Worm (Caenorhabditis elegans): Measurements from ENCODE around the gene F19C6.3.

F19C6.3 gene

ce11 chrX:9981259-9981658, 27.3 kb downstream of the F19C6.3 start:
- no peak for TF ChIP-seq ceh-36 (tag; optimal IDR thresholded peaks at IDR 0.05)
- TF ChIP-seq ceh-13 (GFP tag; optimal IDR thresholded peaks at IDR 0.05): no peak
- TF ChIP-seq B0310.2 (tag; optimal IDR thresholded peaks at IDR 0.05): no peak
- no peak for TF ChIP-seq flt-1 (GFP tag; IDR thresholded peaks at IDR 0.05)
- no peak for TF ChIP-seq hmbx-1 (tag; optimal IDR thresholded peaks at IDR 0.05)
- no peak for TF ChIP-seq tbx-37 (GFP tag; conservative IDR thresholded peaks at IDR 0.05)
- TF ChIP-seq tbx-11 (GFP tag; IDR thresholded peaks at IDR 0.05): no peak
- no peak for TF ChIP-seq scrt-1 (GFP tag; IDR thresholded peaks at IDR 0.05)
- TF ChIP-seq aly-1 (tag; optimal IDR thresholded peaks at IDR 0.05): no peak
- no peak for TF ChIP-seq pes-1 (GFP tag; IDR thresholded peaks at IDR 0.05)
- no peak for TF ChIP-seq hnd-1 (tag; optimal IDR thresholded peaks at IDR 0.05)
- no peak for TF ChIP-seq tra-4 (tag; optimal IDR thresholded peaks at IDR 0.05)
- no peak for TF ChIP-seq ets-7 (tag; optimal IDR thresholded peaks at IDR 0.05)
- no peak for TF ChIP-seq sea-1 (GFP tag; conservative IDR thresholded peaks at IDR 0.05)
- no peak for TF ChIP-seq F13C5.2 (tag; optimal IDR thresholded peaks at IDR 0.05)
- TF ChIP-seq hmg-4 (GFP tag; optimal IDR thresholded peaks at IDR 0.05): no peak
- no peak for TF ChIP-seq ama-1 (optimal IDR thresholded peaks at IDR 0.05)

ce11 chrX:9976206-9976605, 32.4 kb downstream of the F19C6.3 start, which contains the start of gene mgl-1:
TSS of gene mgl-1 (minus strand) at chrX:9976306.
- no peak for TF ChIP-seq hmg-4 (GFP tag; optimal IDR thresholded peaks at IDR 0.05)

- TF ChIP-seq hmg-4 (GFP tag; optimal IDR thresholded peaks at IDR 0.05): no peak
- no peak for TF ChIP-seq ama-1 (optimal IDR thresholded peaks at IDR 0.05)
These were observed 43.3 kb downstream of the F19C6.3 start, which contains the start of gene pssy-1 for ce11 chrX:9965275-9965674. TSS of gene pssy-1 (plus strand) at chrX:9965592.

- TF ChIP-seq hnd-1 (tag; optimal IDR thresholded peaks at IDR 0.05) (no peak), aly-1 (tag; optimal IDR thresholded peaks at IDR 0.05) (no peak), tbx-37 (GFP tag; conservative IDR thresholded peaks at IDR 0.05) (no peak), ceh-36 (tag; optimal IDR thresholded peaks at IDR 0.05) (no peak)
These were observed 46.0 kb downstream of the F19C6.3 start for ce11 chrX:9962535-9962934.

- TF ChIP-seq tra-4 (tag; optimal IDR thresholded peaks at IDR 0.05): no peak
- TF ChIP-seq tbx-37 (GFP tag; conservative IDR thresholded peaks at IDR 0.05): no peak
- TF ChIP-seq hmbx-1 (tag; optimal IDR thresholded peaks at IDR 0.05): no peak
- peak; percentile 44; the same call in 1 of the 2 replicates for TF ChIP-seq flt-1 (GFP tag; IDR thresholded peaks at IDR 0.05)
- no peak for TF ChIP-seq pes-1 (GFP tag; IDR thresholded peaks at IDR 0.05)
- peak; percentile 93 for TF ChIP-seq F13C5.2 (tag; optimal IDR thresholded peaks at IDR 0.05)
- peak; percentile 52; the same call in 1 of the 2 replicates for TF ChIP-seq tbx-11 (GFP tag; IDR thresholded peaks at IDR 0.05)
- no peak for TF ChIP-seq ceh-13 (GFP tag; optimal IDR thresholded peaks at IDR 0.05)
- TF ChIP-seq hnd-1 (tag; optimal IDR thresholded peaks at IDR 0.05): no peak
- TF ChIP-seq sea-1 (GFP tag; conservative IDR thresholded peaks at IDR 0.05): no peak
- TF ChIP-seq scrt-1 (GFP tag; IDR thresholded peaks at IDR 0.05): no peak
- peak; percentile 36 for TF ChIP-seq ets-7 (tag; optimal IDR thresholded peaks at IDR 0.05)
- TF ChIP-seq aly-1 (tag; optimal IDR thresholded peaks at IDR 0.05): no peak
- peak; percentile 68 for TF ChIP-seq hmg-4 (GFP tag; optimal IDR thresholded peaks at IDR 0.05)
- TF ChIP-seq ceh-36 (tag; optimal IDR thresholded peaks at IDR 0.05): no peak
- TF ChIP-seq B0310.2 (tag; optimal IDR thresholded peaks at IDR 0.05): peak; percentile 4
- TF ChIP-seq ama-1 (optimal IDR thresholded peaks at IDR 0.05): no peak
These were observed 50.0 kb downstream of the F19C6.3 start, which contains the start of gene ZC506.1 for ce11 chrX:9958561-9958960. TSS of gene ZC506.1 (plus strand) at chrX:9958960.

ce11 chrX:9957449-9957848, 51.1 kb downstream of the F19C6.3 start:
- TF ChIP-seq aly-1 (tag; optimal IDR thresholded peaks at IDR 0.05): no peak
- TF ChIP-seq hmg-4 (GFP tag; optimal IDR thresholded peaks at IDR 0.05): no peak
- TF ChIP-seq ets-7 (tag; optimal IDR thresholded peaks at IDR 0.05): no peak
- TF ChIP-seq flt-1 (GFP tag; IDR thresholded peaks at IDR 0.05): no peak
- TF ChIP-seq B0310.2 (tag; optimal IDR thresholded peaks at IDR 0.05): no peak
- TF ChIP-seq tbx-11 (GFP tag; IDR thresholded peaks at IDR 0.05): no peak
- no peak for TF ChIP-seq ama-1 (optimal IDR thresholded peaks at IDR 0.05)
- no peak for TF ChIP-seq hmbx-1 (tag; optimal IDR thresholded peaks at IDR 0.05)
- TF ChIP-seq tbx-37 (GFP tag; conservative IDR thresholded peaks at IDR 0.05): no peak
- TF ChIP-seq F13C5.2 (tag; optimal IDR thresholded peaks at IDR 0.05): no peak
- no peak for TF ChIP-seq scrt-1 (GFP tag; IDR thresholded peaks at IDR 0.05)
- TF ChIP-seq pes-1 (GFP tag; IDR thresholded peaks at IDR 0.05): no peak
- no peak for TF ChIP-seq sea-1 (GFP tag; conservative IDR thresholded peaks at IDR 0.05)
- no peak for TF ChIP-seq hnd-1 (tag; optimal IDR thresholded peaks at IDR 0.05)
- no peak for TF ChIP-seq ceh-13 (GFP tag; optimal IDR thresholded peaks at IDR 0.05)
- no peak for TF ChIP-seq tra-4 (tag; optimal IDR thresholded peaks at IDR 0.05)

ce11 chrX:9956052-9956451, 52.5 kb downstream of the F19C6.3 start:
- TF ChIP-seq hmbx-1 (tag; optimal IDR thresholded peaks at IDR 0.05): no peak
- TF ChIP-seq scrt-1 (GFP tag; IDR thresholded peaks at IDR 0.05): no peak
- TF ChIP-seq aly-1 (tag; optimal IDR thresholded peaks at IDR 0.05): no peak
